Worm (Caenorhabditis elegans) whole organism, L4/young adult: ENCODE results near the gene F59D12.2.

Source experiments
- W03F9.2 ChIP-seq: fragments of 150-350 bp; optimal IDR thresholded peaks from 2 replicates; lab custom pipeline; 2014; ENCODE audit warnings: missing biosample characterization, missing genetic modification characterization
- dao-5 ChIP-seq: sonication (generic microtip); optimal IDR thresholded peaks from 2 replicates; lab custom pipeline; 2016; ENCODE audit warnings: missing genotype, missing genetic modification characterization, moderate library complexity, missing compliant biosample characterization
- him-1 ChIP-seq: sonication (generic microtip); optimal IDR thresholded peaks from 2 replicates; lab custom pipeline; 2016; ENCODE audit warnings: missing genotype, missing genetic modification reagents, missing genetic modification characterization, missing compliant biosample characterization

F59D12.2 gene

ce11 chrX:15681393-15681792, 5.9 kb upstream of the F59D12.2 start, which contains the start of gene gpn-1:
Gene gpn-1 (plus strand): TSS chrX:15681693.
- no peak for TF ChIP-seq dao-5
- no peak for TF ChIP-seq W03F9.2
- TF ChIP-seq him-1 (tag; lab: Kevin White, UChicago): no peak

- no peak for TF ChIP-seq dao-5
Observed at ce11 chrX:15668695-15669094, 6.8 kb downstream of the F59D12.2 start.

ce11 chrX:15668053-15668599, 7.4 kb downstream of the F59D12.2 start:
- TF ChIP-seq him-1 (tag; lab: Kevin White, UChicago) (no peak), W03F9.2 (no peak), dao-5 (no peak)

ce11 chrX:15666169-15666811, 9.2 kb downstream of the F59D12.2 start, which contains the start of gene pcdr-1:
Gene pcdr-1 (plus strand): TSS chrX:15666761.
- no peak for TF ChIP-seq dao-5
- TF ChIP-seq W03F9.2: no peak
- TF ChIP-seq him-1 (tag; lab: Kevin White, UChicago): no peak

ce11 chrX:15663740-15664139, 11.8 kb downstream of the F59D12.2 start:
- TF ChIP-seq dao-5 (no peak), W03F9.2 (no peak), him-1 (tag; lab: Kevin White, UChicago) (no peak)

DNA sequence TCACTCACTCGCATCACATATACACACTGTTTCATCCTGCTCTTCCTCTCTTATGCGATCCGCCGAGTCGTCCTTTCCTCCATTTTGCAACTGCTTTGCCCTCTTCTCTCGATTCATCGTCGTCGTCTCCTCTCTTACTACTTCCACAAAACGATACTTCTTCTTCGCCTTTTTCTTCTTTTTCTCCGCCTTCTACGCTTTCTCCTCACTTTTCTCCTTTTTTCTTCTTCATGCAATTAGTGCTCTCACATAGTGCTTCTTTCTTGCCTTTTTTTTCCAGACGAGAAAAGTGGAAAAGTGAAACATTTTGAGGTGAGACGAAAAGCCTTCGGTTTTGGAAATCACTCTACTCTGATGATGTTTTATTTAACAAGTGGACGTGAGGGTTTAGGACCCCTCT, 16.0 kb downstream of the F59D12.2 start:
- no peak for TF ChIP-seq dao-5

DNA sequence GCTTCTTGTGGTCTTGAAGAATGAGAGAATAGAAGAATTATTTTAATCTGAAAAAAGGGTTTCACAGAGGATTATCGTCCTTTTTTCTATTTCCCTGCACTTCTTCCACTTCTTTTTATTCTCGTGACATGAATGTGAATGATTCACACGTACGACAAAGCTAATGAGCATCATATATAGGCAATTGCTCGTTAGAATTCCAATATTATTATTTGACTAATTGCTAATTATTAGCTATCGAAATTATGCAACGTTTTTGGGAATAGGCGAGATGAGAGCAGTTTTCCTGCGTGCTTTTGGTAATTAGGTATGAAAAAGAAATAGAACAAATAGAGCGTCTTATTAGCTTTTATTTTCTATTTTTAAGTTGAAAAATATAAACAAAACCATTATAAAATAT, 17.7 kb downstream of the F59D12.2 start:
- TF ChIP-seq W03F9.2 (no peak), him-1 (tag; lab: Kevin White, UChicago) (no peak), dao-5 (no peak)

ce11 chrX:15655623-15656022, 19.9 kb downstream of the F59D12.2 start:
- TF ChIP-seq dao-5 (no peak), him-1 (tag; lab: Kevin White, UChicago) (no peak), W03F9.2 (no peak)

ce11 chrX:15654969-15655368, 20.6 kb downstream of the F59D12.2 start:
- TF ChIP-seq W03F9.2 (no peak), him-1 (tag; lab: Kevin White, UChicago) (no peak), dao-5 (no peak)

DNA sequence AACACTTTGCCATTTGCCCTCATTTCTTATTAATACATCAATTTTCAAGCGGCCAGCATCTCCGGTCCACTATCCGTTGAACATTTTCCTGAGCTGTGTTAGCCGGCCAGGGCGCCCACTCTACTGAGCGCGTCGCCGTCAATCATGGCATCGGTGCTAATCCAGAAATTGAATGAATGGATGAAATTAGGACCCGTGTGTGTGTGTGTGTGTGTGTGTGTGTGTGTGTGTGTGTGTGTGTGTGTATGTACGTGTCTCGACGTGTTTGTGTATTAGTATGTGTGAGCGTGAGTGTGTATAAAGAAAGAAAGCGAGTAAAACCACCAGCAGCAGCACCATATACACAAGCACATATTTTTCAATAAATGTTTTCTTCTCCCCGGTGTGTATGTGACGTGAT, 22.3 kb downstream of the F59D12.2 start:
- TF ChIP-seq dao-5 (no peak), him-1 (tag; lab: Kevin White, UChicago) (no peak), W03F9.2 (no peak)

- TF ChIP-seq him-1 (tag; lab: Kevin White, UChicago) (no peak), dao-5 (no peak), W03F9.2 (no peak)
Observed at ce11 chrX:15650919-15651420, 24.6 kb downstream of the F59D12.2 start, which contains the start of gene F59D12.3. Gene F59D12.3 (minus strand): TSS chrX:15650969.

DNA sequence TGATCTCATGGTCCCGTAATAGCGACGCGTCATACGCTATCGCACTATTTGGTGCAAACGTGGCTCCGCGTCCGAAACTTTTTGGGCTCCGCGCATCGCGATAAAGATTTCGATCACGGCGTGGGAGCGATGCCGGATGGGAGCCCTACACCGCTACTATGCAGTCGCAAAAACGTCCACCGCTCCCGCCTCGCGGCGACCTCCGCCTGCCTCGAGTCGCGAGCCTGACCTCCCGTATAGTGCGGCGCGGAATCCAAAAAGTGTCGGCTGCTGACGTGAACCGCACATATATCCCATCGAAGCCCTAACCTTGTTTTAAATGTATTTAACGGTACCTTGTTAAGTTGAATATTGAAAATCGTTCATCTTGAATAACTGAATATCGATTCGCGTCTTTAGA, 25.1 kb downstream of the F59D12.2 start:
- TF ChIP-seq him-1 (tag; lab: Kevin White, UChicago) (no peak), dao-5 (no peak), W03F9.2 (no peak)

DNA sequence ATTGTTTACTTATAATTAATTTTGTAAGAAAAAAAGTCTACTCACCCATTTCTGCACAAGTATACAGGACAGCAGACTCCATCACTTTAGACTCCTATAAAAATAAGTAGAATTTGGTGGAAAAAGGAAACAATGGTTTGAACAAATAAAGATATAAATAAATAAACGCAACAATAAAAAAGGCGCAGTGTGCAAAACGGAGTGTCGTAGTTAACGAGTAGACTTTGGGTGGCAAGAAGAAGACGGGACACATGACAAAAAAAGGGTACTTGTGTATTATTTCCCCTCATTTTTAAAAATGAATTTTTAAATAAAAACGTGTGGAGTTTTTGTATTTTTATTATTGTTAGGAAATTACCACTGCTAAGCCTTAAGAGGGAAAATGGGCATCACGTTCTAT, 28.2 kb downstream of the F59D12.2 start, which contains the start of gene F59D12.5:
Gene F59D12.5 (minus strand): TSS at position 94 of the 400 bp plus-strand sequence.
- TF ChIP-seq him-1 (tag; lab: Kevin White, UChicago): no peak
- TF ChIP-seq W03F9.2: no peak
- no peak for TF ChIP-seq dao-5

DNA sequence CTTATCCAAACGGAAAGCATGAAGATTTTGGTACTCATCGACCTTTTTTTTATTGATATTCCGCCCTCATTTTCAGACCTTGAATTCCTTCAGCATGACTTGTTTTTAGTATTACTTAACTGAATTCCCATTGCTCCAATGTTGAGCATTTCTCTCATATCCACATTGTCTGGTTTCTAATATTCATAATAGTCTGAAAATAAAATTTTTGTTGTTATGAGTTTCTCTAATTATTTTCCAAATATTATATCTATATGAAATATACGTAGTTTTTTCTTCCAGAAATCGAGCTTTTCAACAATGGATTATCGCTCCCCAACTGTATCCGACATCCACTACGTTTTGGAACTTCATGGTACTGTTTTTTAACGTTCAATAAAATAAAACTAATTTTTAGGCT, 32.9 kb downstream of the F59D12.2 start, which contains the start of gene H08J19.1:
Gene H08J19.1 (plus strand): TSS at position 301 of the 400 bp plus-strand sequence.
- TF ChIP-seq him-1 (tag; lab: Kevin White, UChicago): no peak
- no peak for TF ChIP-seq dao-5
- TF ChIP-seq W03F9.2: no peak

ce11 chrX:15641380-15641779, 34.1 kb downstream of the F59D12.2 start:
- TF ChIP-seq dao-5: no peak
- TF ChIP-seq W03F9.2: no peak
- TF ChIP-seq him-1 (tag; lab: Kevin White, UChicago): no peak

DNA sequence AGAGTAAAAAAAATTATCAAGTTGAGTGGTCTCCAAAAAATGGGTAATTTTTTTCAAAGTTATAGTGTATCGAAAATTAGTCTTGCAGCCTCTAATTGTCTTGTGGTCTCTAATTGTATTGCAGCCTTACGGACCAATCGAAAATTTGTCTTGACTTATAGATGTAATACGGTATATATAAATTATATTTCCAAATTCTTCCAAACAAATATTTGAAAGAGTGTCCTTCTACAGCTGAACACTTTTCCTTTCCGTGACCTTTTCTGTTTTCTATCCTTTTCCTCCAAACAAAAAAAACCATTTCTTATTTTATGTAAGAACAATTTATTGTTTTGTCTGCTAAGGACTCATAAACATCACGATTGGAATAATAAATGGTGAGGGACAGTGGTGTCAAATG, 34.9 kb downstream of the F59D12.2 start, which contains the start of gene K09E9.7:
Gene K09E9.7 (plus strand): TSS at position 301 of the 400 bp plus-strand sequence.
- TF ChIP-seq dao-5 (no peak), him-1 (tag; lab: Kevin White, UChicago) (no peak), W03F9.2 (no peak)
